Fruit fly (Drosophila melanogaster) whole organism, prepupa: Measurements from ENCODE around the gene CG17145.

Source experiments
- Blimp-1 ChIP-seq: fragments of 200-800 bp; sonication (Bioruptor generic); optimal IDR thresholded peaks from 3 replicates; lab custom pipeline; 2017; ENCODE audit warnings: missing biosample characterization, missing genetic modification characterization, mild to moderate bottlenecking, moderate library complexity, missing genetic modification reagents
- CG10669 ChIP-seq: fragments of 200-800 bp; sonication (Bioruptor generic); optimal IDR thresholded peaks from 3 replicates; lab custom pipeline; 2018; ENCODE audit warnings: missing biosample characterization, mild to moderate bottlenecking, missing genetic modification characterization, moderate library complexity
- CG11294 ChIP-seq: fragments of 200-800 bp; sonication (Bioruptor generic); IDR thresholded peaks from 2 replicates; pipeline ENCODE4 v1.3.6; 2022; ENCODE audit warnings: missing biosample characterization, missing genetic modification characterization
- CG11902 ChIP-seq: fragments of 200-800 bp; sonication (Bioruptor generic); optimal IDR thresholded peaks from 3 replicates; lab custom pipeline; 2016; ENCODE audit warnings: missing biosample characterization, missing genetic modification characterization
- CG15336 ChIP-seq: fragments of 200-800 bp; sonication (Bioruptor generic); IDR thresholded peaks from 2 replicates; pipeline ENCODE4 v1.3.6; 2022; ENCODE audit warnings: missing biosample characterization, missing genetic modification characterization
- CG1621 ChIP-seq: fragments of 200-800 bp; sonication (Bioruptor generic); optimal IDR thresholded peaks from 3 replicates; lab custom pipeline; 2018; ENCODE audit warnings: missing biosample characterization, mild to moderate bottlenecking, missing genetic modification characterization
- CG16779 ChIP-seq: fragments of 200-800 bp; sonication (Bioruptor generic); optimal IDR thresholded peaks from 3 replicates; lab custom pipeline; 2017; ENCODE audit warnings: missing biosample characterization, mild to moderate bottlenecking, missing genetic modification characterization
- CG31627 ChIP-seq: fragments of 200-800 bp; sonication (Bioruptor generic); optimal IDR thresholded peaks from 3 replicates; lab custom pipeline; 2016; ENCODE audit warnings: missing biosample characterization, missing genetic modification characterization
- CG34406 ChIP-seq: fragments of 200-800 bp; sonication (Bioruptor generic); optimal IDR thresholded peaks from 3 replicates; lab custom pipeline; 2016; ENCODE audit warnings: missing biosample characterization, missing genetic modification characterization
- CG3919 ChIP-seq: fragments of 200-800 bp; sonication (Bioruptor generic); optimal IDR thresholded peaks from 3 replicates; lab custom pipeline; 2016; ENCODE audit warnings: missing biosample characterization, missing genetic modification characterization
- CG4318 ChIP-seq: fragments of 200-800 bp; sonication (Bioruptor generic); optimal IDR thresholded peaks from 3 replicates; lab custom pipeline; 2017; ENCODE audit warnings: missing biosample characterization, mild to moderate bottlenecking, missing genetic modification characterization
- CG6854 ChIP-seq: fragments of 200-800 bp; sonication (Bioruptor generic); optimal IDR thresholded peaks from 2 replicates; lab custom pipeline; 2017; ENCODE audit warnings: missing biosample characterization, mild to moderate bottlenecking, missing genetic modification characterization
- CG8319 ChIP-seq: fragments of 200-800 bp; sonication (Bioruptor generic); optimal IDR thresholded peaks from 3 replicates; lab custom pipeline; 2016; ENCODE audit warnings: missing biosample characterization, missing genetic modification characterization
- CG8632 ChIP-seq: fragments of 200-800 bp; sonication (Bioruptor generic); optimal IDR thresholded peaks from 3 replicates; lab custom pipeline; 2016; ENCODE audit warnings: missing biosample characterization, missing genetic modification characterization
- CG9139 ChIP-seq: fragments of 200-800 bp; sonication (Bioruptor generic); optimal IDR thresholded peaks from 3 replicates; lab custom pipeline; 2017; ENCODE audit warnings: missing biosample characterization, mild to moderate bottlenecking, missing genetic modification characterization
- Eip75B ChIP-seq: fragments of 200-800 bp; sonication (Bioruptor generic); optimal IDR thresholded peaks from 3 replicates; lab custom pipeline; 2016; ENCODE audit warnings: missing biosample characterization, missing genetic modification characterization
- Eip78C ChIP-seq: fragments of 200-800 bp; sonication (Bioruptor generic); peaks from one replicate; lab custom pipeline; 2016; ENCODE audit warnings: missing biosample characterization, missing genetic modification characterization
- Eip93F ChIP-seq: fragments of 200-800 bp; sonication (Bioruptor generic); optimal IDR thresholded peaks from 2 replicates; lab custom pipeline; 2016; ENCODE audit warnings: missing biosample characterization, mild to moderate bottlenecking, missing genetic modification characterization
- Ets96B ChIP-seq: fragments of 200-800 bp; optimal IDR thresholded peaks from 2 replicates; lab custom pipeline; 2019; ENCODE audit warnings: missing biosample characterization, mild to moderate bottlenecking, missing genetic modification characterization, moderate library complexity
- Hr39 ChIP-seq: fragments of 200-800 bp; sonication (Bioruptor generic); optimal IDR thresholded peaks from 2 replicates; lab custom pipeline; 2016; ENCODE audit warnings: missing biosample characterization, missing genetic modification characterization
- Hr4 ChIP-seq: fragments of 200-800 bp; sonication (Bioruptor generic); optimal IDR thresholded peaks from 3 replicates; lab custom pipeline; 2016; ENCODE audit warnings: missing biosample characterization, missing genetic modification characterization
- acj6 ChIP-seq: fragments of 200-800 bp; sonication (Bioruptor generic); optimal IDR thresholded peaks from 3 replicates; lab custom pipeline; 2016; ENCODE audit warnings: missing biosample characterization, missing genetic modification characterization
- cyc ChIP-seq: fragments of 200-800 bp; sonication (Bioruptor generic); optimal IDR thresholded peaks from 3 replicates; lab custom pipeline; 2016; ENCODE audit warnings: missing biosample characterization, missing genetic modification characterization
- dac ChIP-seq: fragments of 200-800 bp; sonication (Bioruptor generic); optimal IDR thresholded peaks from 2 replicates; lab custom pipeline; 2017; ENCODE audit warnings: missing biosample characterization, mild to moderate bottlenecking, missing genetic modification characterization
- eg ChIP-seq: fragments of 200-800 bp; sonication (Bioruptor generic); IDR thresholded peaks from 3 replicates; pipeline ENCODE4 v1.3.6; 2022; ENCODE audit warnings: missing biosample characterization, missing genetic modification characterization
- esn ChIP-seq: fragments of 200-800 bp; sonication (Bioruptor generic); optimal IDR thresholded peaks from 2 replicates; lab custom pipeline; 2016; ENCODE audit warnings: missing biosample characterization, mild to moderate bottlenecking, missing genetic modification characterization, moderate library complexity
- fd59A ChIP-seq: fragments of 200-800 bp; sonication (Bioruptor generic); optimal IDR thresholded peaks from 2 replicates; lab custom pipeline; 2017; ENCODE audit warnings: missing biosample characterization, mild to moderate bottlenecking, missing genetic modification characterization, missing genetic modification reagents
- fkh ChIP-seq: fragments of 200-800 bp; sonication (Bioruptor generic); optimal IDR thresholded peaks from 3 replicates; lab custom pipeline; 2017; ENCODE audit warnings: missing biosample characterization, mild to moderate bottlenecking, missing genetic modification characterization, moderate library complexity
- lz ChIP-seq: fragments of 200-800 bp; sonication (Bioruptor generic); optimal IDR thresholded peaks from 3 replicates; lab custom pipeline; 2016; ENCODE audit warnings: missing biosample characterization, missing genetic modification characterization
- spab ChIP-seq: fragments of 200-800 bp; sonication (Bioruptor generic); optimal IDR thresholded peaks from 2 replicates; lab custom pipeline; 2017; ENCODE audit warnings: missing biosample characterization, mild to moderate bottlenecking, missing genetic modification characterization, missing genetic modification reagents
- ss ChIP-seq, 2 experiments: fragments of 200-800 bp; sonication (Bioruptor generic); optimal IDR thresholded peaks; 2 replicates in 1 of 2; 3 replicates in 1 of 2; lab custom pipeline; 2017 to 2018; ENCODE audit warnings: mild to moderate bottlenecking in 2 of 2, missing biosample characterization in 2 of 2, missing genetic modification characterization in 2 of 2, moderate library complexity in 1 of 2
- svp ChIP-seq: fragments of 200-800 bp; sonication (Bioruptor generic); peaks from one replicate; lab custom pipeline; 2016; ENCODE audit warnings: missing biosample characterization, missing genetic modification characterization
- topi ChIP-seq: fragments of 200-800 bp; sonication (Bioruptor generic); optimal IDR thresholded peaks from 3 replicates; lab custom pipeline; 2016; ENCODE audit warnings: missing biosample characterization, missing genetic modification characterization
- vri ChIP-seq: fragments of 200-800 bp; sonication (Bioruptor generic); optimal IDR thresholded peaks from 3 replicates; lab custom pipeline; 2016; ENCODE audit warnings: missing biosample characterization, mild to moderate bottlenecking, missing genetic modification characterization

The CG17145 gene

DNA sequence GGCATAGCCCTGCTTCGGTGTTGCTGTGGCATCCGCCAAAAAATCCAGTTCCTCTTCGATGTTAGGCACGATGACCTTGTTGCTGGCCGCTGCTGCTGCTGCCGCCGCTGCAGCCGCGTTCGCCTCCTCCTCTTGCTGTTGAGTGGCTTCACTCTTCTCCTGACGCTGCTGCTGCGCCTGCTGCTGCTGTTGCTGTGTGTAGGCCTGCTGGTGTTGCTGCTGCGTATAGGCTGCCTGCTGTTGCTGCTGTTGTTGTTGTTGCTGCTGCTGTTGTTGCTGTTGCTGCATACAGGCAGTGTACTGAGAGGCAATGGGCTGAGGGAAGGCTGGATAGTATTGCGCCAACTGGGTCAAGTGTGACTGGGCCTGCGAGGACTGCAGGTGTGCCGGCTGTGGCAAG, 15.6 kb downstream of the CG17145 start:
- TF ChIP-seq CG15336 (GFP tag; lab: Robert Waterston, UW) (no peak), Hr39 (GFP tag; lab: Kevin White, UChicago) (no peak), fd59A (GFP tag; lab: Kevin White, UChicago) (no peak), CG31627 (GFP tag; lab: Kevin White, UChicago) (no peak), lz (GFP tag; lab: Kevin White, UChicago) (no peak), dac (no peak), spab (GFP tag; lab: Kevin White, UChicago) (no peak), eg (GFP tag; lab: Robert Waterston, UW) (no peak), Eip78C (GFP tag; lab: Kevin White, UChicago) (no peak), CG8319 (GFP tag; lab: Kevin White, UChicago) (no peak), Eip75B (no peak), CG1621 (no peak), CG9139 (GFP tag; lab: Kevin White, UChicago) (no peak), vri (GFP tag; lab: Kevin White, UChicago) (no peak), Ets96B (tag; lab: Kevin White, UChicago) (no peak), topi (no peak), CG4318 (GFP tag; lab: Kevin White, UChicago) (no peak)
- TF ChIP-seq, all 60 proteins: peak for 0

- TF ChIP-seq CG11294 (GFP tag; lab: Robert Waterston, UW) (no peak), svp (GFP tag; lab: Kevin White, UChicago) (no peak), ss (GFP tag; optimal IDR thresholded peaks at IDR 0.05; lab: Kevin White, UChicago) (no peak), CG15336 (GFP tag; lab: Robert Waterston, UW) (no peak), CG6854 (GFP tag; lab: Kevin White, UChicago) (no peak), Eip93F (no peak), CG16779 (tag; lab: Kevin White, UChicago) (no peak), acj6 (GFP tag; lab: Kevin White, UChicago) (no peak), CG3919 (GFP tag; lab: Kevin White, UChicago) (no peak), cyc (GFP tag; lab: Kevin White, UChicago) (no peak), esn (GFP tag; lab: Kevin White, UChicago) (no peak), Hr4 (no peak), CG10669 (GFP tag; lab: Kevin White, UChicago) (no peak), CG9139 (GFP tag; lab: Kevin White, UChicago) (no peak), CG34406 (GFP tag; lab: Kevin White, UChicago) (no peak), Hr39 (GFP tag; lab: Kevin White, UChicago) (no peak), CG11902 (GFP tag; lab: Kevin White, UChicago) (no peak), Blimp-1 (GFP tag; lab: Kevin White, UChicago) (no peak)
- TF ChIP-seq, all 60 proteins: peak for 0
Measured at dm6 chr3L:20240753-20241152, 19.1 kb downstream of the CG17145 start, which contains the start of gene Clc. TSS of gene Clc (plus strand) at chr3L:20241053.

DNA sequence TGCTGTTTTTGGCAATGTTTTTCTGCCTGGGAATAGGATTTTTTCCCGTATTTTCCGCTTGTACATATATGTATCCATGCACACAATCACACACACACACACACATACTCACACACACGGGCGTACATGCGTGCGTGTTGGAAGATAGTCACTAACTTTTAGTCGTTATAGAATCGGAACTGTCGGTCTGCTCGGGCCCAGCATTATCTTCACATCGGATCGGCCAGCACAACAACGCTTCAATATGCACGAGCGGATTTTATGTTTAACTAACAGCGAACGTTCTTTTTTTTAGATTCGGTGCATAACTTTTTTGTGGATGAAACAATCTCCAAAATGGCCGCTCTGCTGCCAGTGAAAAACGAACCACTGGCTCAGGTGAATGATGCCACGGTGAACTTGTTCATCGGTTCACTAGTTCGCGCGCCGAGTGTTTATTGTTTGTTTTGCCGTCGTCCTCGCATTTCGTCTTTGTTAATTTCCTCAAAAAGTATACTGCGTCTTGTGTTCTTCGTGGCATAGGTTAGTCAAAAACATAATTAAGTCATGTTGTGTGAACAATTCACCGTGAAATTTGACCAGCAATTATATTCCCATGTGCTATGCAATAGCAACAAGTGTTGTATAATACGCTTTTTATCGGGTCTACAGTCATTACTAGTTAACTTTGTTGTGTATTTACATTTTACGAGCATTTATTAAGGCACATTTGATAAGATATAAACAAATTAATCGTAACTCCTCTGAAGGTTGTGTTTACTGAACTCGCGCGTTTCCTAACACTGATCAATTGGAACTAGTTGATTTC, 19.8 kb downstream of the CG17145 start, which contains the start of the genes CG6951 and CG17233:
TSS of gene CG6951 (plus strand) at position 105 of the 808 bp plus-strand sequence.
TSS of gene CG17233 (minus strand) at position 741 of the 808 bp plus-strand sequence.
- TF ChIP-seq fkh (GFP tag; lab: Kevin White, UChicago): peak; percentile 89
- no peak for TF ChIP-seq CG8632 (GFP tag; lab: Kevin White, UChicago)
